Worm (Caenorhabditis elegans) whole organism, L4 larva: Measurements from ENCODE around the gene E02A10.4.

ENCODE experiments used
- D1046.2 ChIP-seq: fragments of 200-800 bp; sonication (Bioruptor generic); IDR thresholded peaks from 2 replicates; pipeline ENCODE4 v1.3.6; 2022; ENCODE audit warnings: missing genetic modification characterization, missing compliant biosample characterization
- F49E8.2 ChIP-seq: sonication (generic microtip); optimal IDR thresholded peaks from 2 replicates; lab custom pipeline; 2016; ENCODE audit warnings: missing compliant biosample characterization, mild to moderate bottlenecking, missing genetic modification characterization, borderline replicate concordance
- T20F7.1 ChIP-seq: fragments of 200-800 bp; sonication (Bioruptor generic); optimal IDR thresholded peaks from 2 replicates; lab custom pipeline; 2018; ENCODE audit warnings: mild to moderate bottlenecking, missing genetic modification characterization, missing compliant biosample characterization
- T26A8.4 ChIP-seq: fragments of 200-800 bp; sonication (Bioruptor generic); IDR thresholded peaks from 2 replicates; pipeline ENCODE4 v1.3.6; 2022; ENCODE audit warnings: missing genetic modification characterization, missing compliant biosample characterization
- Y105C5A.15 ChIP-seq: fragments of 200-800 bp; sonication (Bioruptor generic); IDR thresholded peaks from 2 replicates; pipeline ENCODE4 v1.3.6; 2022; ENCODE audit warnings: missing genetic modification characterization, missing compliant biosample characterization
- ZK546.5 ChIP-seq, 2 experiments: sonication (generic microtip); optimal IDR thresholded peaks; 2 replicates each; lab custom pipeline; 2017; ENCODE audit warnings: missing biosample characterization in 2 of 2, missing genetic modification characterization in 2 of 2
- ama-1 ChIP-seq: fragments of 150-350 bp; optimal IDR thresholded peaks from 2 replicates; lab custom pipeline; 2014; ENCODE audit warnings: inconsistent platforms, mixed read lengths
- arid-1 ChIP-seq: fragments of 200-800 bp; sonication (Bioruptor generic); conservative IDR thresholded peaks from 2 replicates; pipeline ENCODE4 v1.3.6; 2022; ENCODE audit warnings: missing genetic modification reagents, missing genetic modification characterization, missing compliant biosample characterization
- ceh-28 ChIP-seq: fragments of 150-350 bp; optimal IDR thresholded peaks from 2 replicates; lab custom pipeline; 2014; ENCODE audit warnings: missing biosample characterization, missing genetic modification reagents, missing genetic modification characterization
- ceh-82 ChIP-seq: sonication (generic microtip); optimal IDR thresholded peaks from 2 replicates; lab custom pipeline; 2017; ENCODE audit warnings: missing biosample characterization, missing genetic modification characterization
- cey-2 ChIP-seq: sonication (generic microtip); optimal IDR thresholded peaks from 3 replicates; lab custom pipeline; 2017; ENCODE audit warnings: missing genetic modification characterization, mild to moderate bottlenecking, missing compliant biosample characterization, antibody characterized with exemption, borderline replicate concordance; ENCODE audit not compliant: insufficient read depth
- ctbp-1 ChIP-seq: fragments of 200-800 bp; sonication (Bioruptor generic); IDR thresholded peaks from 2 replicates; pipeline ENCODE4 v1.3.6; 2022; ENCODE audit warnings: missing genetic modification reagents, missing genetic modification characterization, missing compliant biosample characterization
- daf-12 ChIP-seq: fragments of 150-350 bp; optimal IDR thresholded peaks from 2 replicates; lab custom pipeline; 2014; ENCODE audit warnings: missing biosample characterization, missing genetic modification reagents, missing genetic modification characterization
- dmd-6 ChIP-seq: fragments of 200-800 bp; sonication (Bioruptor generic); IDR thresholded peaks from 2 replicates; pipeline ENCODE4 v1.3.6; 2022; ENCODE audit warnings: missing genetic modification reagents, missing genetic modification characterization, missing compliant biosample characterization
- dmd-8 ChIP-seq: fragments of 200-800 bp; sonication (Bioruptor generic); IDR thresholded peaks from 2 replicates; pipeline ENCODE4 v1.3.6; 2022; ENCODE audit warnings: missing genetic modification characterization, missing compliant biosample characterization
- dpl-1 ChIP-seq: fragments of 150-350 bp; optimal IDR thresholded peaks from 2 replicates; lab custom pipeline; 2014; ENCODE audit warnings: missing biosample characterization, missing genetic modification reagents, missing genetic modification characterization
- dve-1 ChIP-seq: sonication (generic microtip); optimal IDR thresholded peaks from 2 replicates; lab custom pipeline; 2017; ENCODE audit warnings: antibody characterized with exemption, mild to moderate bottlenecking, missing genetic modification characterization, missing compliant biosample characterization; ENCODE audit not compliant: insufficient read depth
- egl-27 ChIP-seq: sonication (generic microtip); optimal IDR thresholded peaks from 3 replicates; lab custom pipeline; 2017; ENCODE audit warnings: missing biosample characterization, missing genetic modification reagents, missing genetic modification characterization
- egl-43 ChIP-seq: fragments of 200-800 bp; sonication (Bioruptor generic); IDR thresholded peaks from 2 replicates; pipeline ENCODE4 v1.3.6; 2022; ENCODE audit warnings: missing genetic modification reagents, missing genetic modification characterization, missing compliant biosample characterization
- fkh-10 ChIP-seq: fragments of 150-350 bp; optimal IDR thresholded peaks from 2 replicates; lab custom pipeline; 2014; ENCODE audit warnings: missing biosample characterization, missing genetic modification reagents, missing genetic modification characterization
- fos-1 ChIP-seq: fragments of 150-350 bp; optimal IDR thresholded peaks from 2 replicates; lab custom pipeline; 2014; ENCODE audit warnings: missing biosample characterization, missing genetic modification characterization
- hif-1 ChIP-seq, 2 experiments: sonication (generic microtip); optimal IDR thresholded peaks; 2 replicates each; lab custom pipeline; 2016 to 2017; ENCODE audit warnings: missing compliant biosample characterization in 2 of 2, missing genetic modification characterization in 2 of 2, missing genetic modification reagents in 2 of 2, missing genotype in 2 of 2, mild to moderate bottlenecking in 1 of 2
- hlh-30 ChIP-seq: sonication (generic microtip); optimal IDR thresholded peaks from 2 replicates; lab custom pipeline; 2017; ENCODE audit warnings: antibody characterized with exemption, mild to moderate bottlenecking, missing genetic modification characterization, missing compliant biosample characterization; ENCODE audit not compliant: insufficient read depth
- lim-7 ChIP-seq: fragments of 200-800 bp; sonication (Bioruptor generic); IDR thresholded peaks from 2 replicates; pipeline ENCODE4 v1.3.6; 2022; ENCODE audit warnings: missing genetic modification characterization, missing compliant biosample characterization
- lin-1 ChIP-seq: fragments of 200-800 bp; sonication (Bioruptor generic); IDR thresholded peaks from 2 replicates; pipeline ENCODE4 v1.3.6; 2022; ENCODE audit warnings: missing genetic modification reagents, missing genetic modification characterization, missing compliant biosample characterization
- lin-13 ChIP-seq: fragments of 150-350 bp; optimal IDR thresholded peaks from 2 replicates; lab custom pipeline; 2014; ENCODE audit warnings: missing biosample characterization, missing genetic modification reagents, missing genetic modification characterization
- lin-15B ChIP-seq: fragments of 150-350 bp; sonication (generic microtip); optimal IDR thresholded peaks from 3 replicates; lab custom pipeline; 2014; ENCODE audit warnings: missing biosample characterization, missing genetic modification characterization
- lin-29 ChIP-seq: fragments of 200-800 bp; sonication (Bioruptor generic); IDR thresholded peaks from 2 replicates; pipeline ENCODE4 v1.3.6; 2022; ENCODE audit warnings: missing genetic modification reagents, missing genetic modification characterization, missing compliant biosample characterization
- madf-5 ChIP-seq, 2 experiments: fragments of 200-800 bp; sonication (Bioruptor generic); IDR thresholded peaks; 2 replicates each; pipeline ENCODE4 v1.3.6; 2022; ENCODE audit warnings: missing compliant biosample characterization in 2 of 2, missing genetic modification characterization in 2 of 2
- mdl-1 ChIP-seq, 2 experiments: fragments of 150-350 bp in 1 of 2; sonication (generic microtip) in 1 of 2; optimal IDR thresholded peaks; 2 replicates each; lab custom pipeline; 2014 to 2017; ENCODE audit warnings: missing biosample characterization in 2 of 2, missing genetic modification characterization in 2 of 2
- mep-1 ChIP-seq: fragments of 150-350 bp; sonication (generic microtip); optimal IDR thresholded peaks from 3 replicates; lab custom pipeline; 2014; ENCODE audit warnings: missing biosample characterization, missing genetic modification characterization
- mxl-2 ChIP-seq: fragments of 200-800 bp; sonication (Bioruptor generic); conservative IDR thresholded peaks from 2 replicates; pipeline ENCODE4 v1.3.6; 2022; ENCODE audit warnings: missing genetic modification reagents, missing genetic modification characterization, missing compliant biosample characterization
- nhr-10 ChIP-seq: fragments of 150-350 bp; optimal IDR thresholded peaks from 2 replicates; lab custom pipeline; 2014; ENCODE audit warnings: missing biosample characterization, missing genetic modification characterization
- nhr-102 ChIP-seq: sonication (generic microtip); optimal IDR thresholded peaks from 2 replicates; lab custom pipeline; 2016; ENCODE audit warnings: mild to moderate bottlenecking, missing genetic modification characterization, moderate library complexity, missing compliant biosample characterization
- nhr-237 ChIP-seq: sonication (generic microtip); optimal IDR thresholded peaks from 2 replicates; lab custom pipeline; 2017; ENCODE audit warnings: missing biosample characterization, missing genetic modification characterization
- nhr-25 ChIP-seq: sonication (generic microtip); optimal IDR thresholded peaks from 2 replicates; lab custom pipeline; 2017; ENCODE audit warnings: missing genetic modification characterization, mild to moderate bottlenecking, missing compliant biosample characterization, antibody characterized with exemption, moderate library complexity, borderline replicate concordance; ENCODE audit not compliant: insufficient read depth
- nhr-41 ChIP-seq: fragments of 200-800 bp; sonication (Bioruptor generic); IDR thresholded peaks from 2 replicates; pipeline ENCODE4 v1.3.6; 2022; ENCODE audit warnings: missing genetic modification reagents, missing genetic modification characterization, missing compliant biosample characterization
- php-3 ChIP-seq: fragments of 200-800 bp; sonication (Bioruptor generic); IDR thresholded peaks from 2 replicates; pipeline ENCODE4 v1.3.6; 2022; ENCODE audit warnings: missing genetic modification reagents, missing genetic modification characterization, missing compliant biosample characterization
- pqm-1 ChIP-seq: sonication (generic microtip); optimal IDR thresholded peaks from 2 replicates; lab custom pipeline; 2017; ENCODE audit warnings: missing biosample characterization, missing genetic modification characterization
- saeg-2 ChIP-seq: fragments of 200-800 bp; sonication (Bioruptor generic); IDR thresholded peaks from 2 replicates; pipeline ENCODE4 v1.3.6; 2022; ENCODE audit warnings: missing genetic modification reagents, missing genetic modification characterization, missing compliant biosample characterization
- snpc-1.2 ChIP-seq: fragments of 200-800 bp; sonication (Bioruptor generic); IDR thresholded peaks from 2 replicates; pipeline ENCODE4 v1.3.6; 2022; ENCODE audit warnings: missing genetic modification reagents, missing genetic modification characterization, missing compliant biosample characterization
- snpc-4 ChIP-seq: fragments of 150-350 bp; optimal IDR thresholded peaks from 2 replicates; lab custom pipeline; 2014; ENCODE audit warnings: missing biosample characterization, missing genetic modification characterization
- spr-1 ChIP-seq: sonication (generic microtip); optimal IDR thresholded peaks from 2 replicates; lab custom pipeline; 2016; ENCODE audit warnings: mild to moderate bottlenecking, missing genetic modification characterization, missing compliant biosample characterization
- tra-1 ChIP-seq: fragments of 200-800 bp; sonication (Bioruptor generic); IDR thresholded peaks from 2 replicates; pipeline ENCODE4 v1.3.6; 2022; ENCODE audit warnings: missing genetic modification reagents, missing genetic modification characterization, missing compliant biosample characterization
- unc-39 ChIP-seq: sonication (generic microtip); optimal IDR thresholded peaks from 2 replicates; lab custom pipeline; 2017; ENCODE audit warnings: missing biosample characterization, missing genetic modification characterization
- unc-62 ChIP-seq, 3 experiments: fragments of 150-350 bp in 1 of 3; sonication (generic microtip); optimal IDR thresholded peaks in 2 of 3; peaks in 1 of 3; 1 replicate in 1 of 3; 2 replicates in 2 of 3; lab custom pipeline; 2014 to 2017; ENCODE audit warnings: missing biosample characterization in 3 of 3, missing genetic modification characterization in 3 of 3, missing genetic modification reagents in 3 of 3, missing genotype in 1 of 3
- zag-1 ChIP-seq: fragments of 150-350 bp; optimal IDR thresholded peaks from 2 replicates; lab custom pipeline; 2014; ENCODE audit warnings: missing biosample characterization, missing genetic modification characterization
- zfp-2 ChIP-seq: sonication (generic microtip); optimal IDR thresholded peaks from 2 replicates; lab custom pipeline; 2016; ENCODE audit warnings: mild to moderate bottlenecking, missing genetic modification characterization, missing compliant biosample characterization
- zfp-3 ChIP-seq: fragments of 200-800 bp; sonication (Bioruptor generic); conservative IDR thresholded peaks from 2 replicates; pipeline ENCODE4 v1.3.6; 2022; ENCODE audit warnings: missing genetic modification reagents, missing genetic modification characterization, missing compliant biosample characterization
- zip-2 ChIP-seq: fragments of 150-350 bp; optimal IDR thresholded peaks from 2 replicates; lab custom pipeline; 2014; ENCODE audit warnings: missing biosample characterization, missing genetic modification characterization
- ztf-11 ChIP-seq: fragments of 150-350 bp; optimal IDR thresholded peaks from 2 replicates; lab custom pipeline; 2014; ENCODE audit warnings: missing biosample characterization, missing genetic modification characterization

Gene E02A10.4

ce11 chrV:12553286-12553725 is 14.4 kb downstream of the E02A10.4 start (continued):
- TF ChIP-seq mep-1 (tag; lab: Kevin White, UChicago) (peak; percentile 19), hlh-30 (tag; lab: Kevin White, UChicago) (peak; percentile 79), dmd-6 (peak; percentile 56), lim-7 (GFP tag; lab: Robert Waterston, UW) (no peak), mxl-2 (no peak), dve-1 (tag; lab: Kevin White, UChicago) (no peak), unc-39 (tag; lab: Kevin White, UChicago) (no peak), lin-29 (GFP tag; lab: Robert Waterston, UW) (0 out of 2 replicates have a peak, but pooled peaks have one; percentile 17), php-3 (no peak), zfp-2 (tag; lab: Kevin White, UChicago) (no peak), nhr-102 (tag; lab: Kevin White, UChicago) (no peak), hif-1 (tag; optimal IDR thresholded peaks at IDR 0.05; lab: Kevin White, UChicago) (no peak), snpc-1.2 (no peak), lin-15B (no peak), lin-1 (GFP tag; lab: Robert Waterston, UW) (no peak), tra-1 (GFP tag; lab: Robert Waterston, UW) (0 out of 2 replicates have a peak, but pooled peaks have one; percentile 19), nhr-41 (no peak), zfp-3 (GFP tag; lab: Robert Waterston, UW) (no peak), egl-43 (GFP tag; lab: Robert Waterston, UW) (no peak), ama-1 (lab: Kevin White, UChicago) (no peak), D1046.2 (GFP tag; lab: Robert Waterston, UW) (no peak), daf-12 (no peak), nhr-25 (tag; lab: Kevin White, UChicago) (no peak), ZK546.5 (tag; optimal IDR thresholded peaks at IDR 0.05; lab: Kevin White, UChicago) (no peak), ztf-11 (tag; lab: Kevin White, UChicago) (no peak), mdl-1 (tag; optimal IDR thresholded peaks at IDR 0.05; lab: Kevin White, UChicago) (peak; percentile 34 to 82), pqm-1 (no peak), ctbp-1 (GFP tag; lab: Robert Waterston, UW) (peak; percentile 32; the same call in 1 of the 2 replicates), T26A8.4 (GFP tag; lab: Robert Waterston, UW) (no peak), dpl-1 (GFP tag; lab: Kevin White, UChicago) (no peak), fos-1 (tag; lab: Kevin White, UChicago) (no peak), egl-27 (tag; lab: Kevin White, UChicago) (no peak), zag-1 (no peak), T20F7.1 (GFP tag; lab: Kevin White, UChicago) (no peak), ceh-82 (tag; lab: Kevin White, UChicago) (no peak), snpc-4 (tag; lab: Kevin White, UChicago) (no peak), madf-5 (GFP tag; IDR thresholded peaks at IDR 0.05; lab: Robert Waterston, UW) (no peak), unc-62 (GFP tag; optimal IDR thresholded peaks at IDR 0.05 in 1 of 2; lab: Kevin White, UChicago) (peak in 1 of 2 experiments; percentile 93), unc-62 (tag; optimal IDR thresholded peaks at IDR 0.05; lab: Kevin White, UChicago) (no peak), dmd-8 (no peak), ceh-28 (tag; lab: Kevin White, UChicago) (no peak)

ce11 chrV:12552671-12553212 is 15.0 kb downstream of the E02A10.4 start, which contains the start of gene F45D3.4:
Gene F45D3.4, minus strand, starts transcription at chrV:12553191.
- no peak for TF ChIP-seq F49E8.2 (tag; lab: Kevin White, UChicago)
- TF ChIP-seq fos-1 (tag; lab: Kevin White, UChicago) = no peak
- no peak for TF ChIP-seq nhr-237 (tag; lab: Kevin White, UChicago)
- no peak for TF ChIP-seq T20F7.1 (GFP tag; lab: Kevin White, UChicago)
- no peak for TF ChIP-seq saeg-2
- TF ChIP-seq lin-29 (GFP tag; lab: Robert Waterston, UW) = no peak
- no peak for TF ChIP-seq egl-27 (tag; lab: Kevin White, UChicago)
- no peak for TF ChIP-seq lin-13 (GFP tag; lab: Kevin White, UChicago)
- TF ChIP-seq cey-2 = no peak
- no peak for TF ChIP-seq fkh-10 (GFP tag; lab: Kevin White, UChicago)
- no peak for TF ChIP-seq zip-2 (tag; lab: Kevin White, UChicago)
- TF ChIP-seq nhr-10 (tag; lab: Kevin White, UChicago) = no peak
- no peak for TF ChIP-seq spr-1 (tag; lab: Kevin White, UChicago)
- TF ChIP-seq Y105C5A.15 (GFP tag; lab: Robert Waterston, UW) = no peak
- TF ChIP-seq daf-12 = no peak
- no peak for TF ChIP-seq arid-1 (GFP tag; lab: Robert Waterston, UW)
